Fruit fly (Drosophila melanogaster): Measurements from ENCODE around the gene Scamp.

The Scamp gene

dm6 chrX:15475367-15475789 is 25.7 kb upstream of the Scamp start, which contains the start of gene mh:
TSS of gene mh (minus strand) at chrX:15475400.
- TF ChIP-seq bab1 (GFP tag; optimal IDR thresholded peaks at IDR 0.05) (peak; percentile 8), CG33017 (tag; optimal IDR thresholded peaks at IDR 0.05) (no peak)

dm6 chrX:15471904-15472303 is 22.2 kb upstream of the Scamp start, which contains the start of the genes Grip128 and Alg14:
TSS of gene Grip128 (minus strand) at chrX:15472119.
TSS of gene Alg14 (plus strand) at chrX:15472164.
- TF ChIP-seq bab1 (GFP tag; optimal IDR thresholded peaks at IDR 0.05) (no peak), pad (GFP tag; optimal IDR thresholded peaks at IDR 0.05) (no peak)

- no peak for TF ChIP-seq Crg-1 (GFP tag; optimal IDR thresholded peaks at IDR 0.05)
- no peak for TF ChIP-seq CG7101 (tag; optimal IDR thresholded peaks at IDR 0.05)
- TF ChIP-seq CG1620 (GFP tag; optimal IDR thresholded peaks at IDR 0.05): no peak
- TF ChIP-seq bab1 (GFP tag; optimal IDR thresholded peaks at IDR 0.05): no peak
- TF ChIP-seq CG12768 (GFP tag; optimal IDR thresholded peaks at IDR 0.05): no peak
- no peak for TF ChIP-seq CG7045 (GFP tag; optimal IDR thresholded peaks at IDR 0.05)
- no peak for TF ChIP-seq CG5204 (GFP tag; optimal IDR thresholded peaks at IDR 0.05)
- no peak for TF ChIP-seq CG14711 (tag; optimal IDR thresholded peaks at IDR 0.05)
These were observed 17.8 kb upstream of the Scamp start, which contains the start of the genes CG15642 and CG15641 for dm6 chrX:15467402-15467941. TSS of gene CG15642 (minus strand) at chrX:15467757. TSS of gene CG15641 (plus strand) at chrX:15467891.

dm6 chrX:15465410-15465809 is 15.7 kb upstream of the Scamp start:
- TF ChIP-seq pad (GFP tag; optimal IDR thresholded peaks at IDR 0.05): peak; percentile 97
- peak; percentile 15 for TF ChIP-seq Mnt (GFP tag; optimal IDR thresholded peaks at IDR 0.05)
- TF ChIP-seq cic (GFP tag; optimal IDR thresholded peaks at IDR 0.05): peak; percentile 26
- no peak for TF ChIP-seq Crg-1 (GFP tag; optimal IDR thresholded peaks at IDR 0.05)
- no peak for TF ChIP-seq CG12768 (GFP tag; optimal IDR thresholded peaks at IDR 0.05)

dm6 chrX:15464531-15464930 is 14.8 kb upstream of the Scamp start:
- no peak for TF ChIP-seq cnc (optimal IDR thresholded peaks at IDR 0.05)
- TF ChIP-seq cic (GFP tag; optimal IDR thresholded peaks at IDR 0.05): peak; percentile 5
- no peak for TF ChIP-seq CG33017 (tag; optimal IDR thresholded peaks at IDR 0.05)

dm6 chrX:15462436-15462857 is 12.8 kb upstream of the Scamp start, which contains the start of the genes shtd, CG6294 and CG6299:
TSS of gene shtd (minus strand) at chrX:15462441.
TSS of gene CG6294 (plus strand) at chrX:15462722.
TSS of gene CG6299 (plus strand) at chrX:15462722.
- TF ChIP-seq CG14711 (tag; optimal IDR thresholded peaks at IDR 0.05): peak; percentile 24
- TF ChIP-seq Hr96 (GFP tag; optimal IDR thresholded peaks at IDR 0.05): no peak
- no peak for TF ChIP-seq tj (GFP tag; optimal IDR thresholded peaks at IDR 0.05)
- TF ChIP-seq Crg-1 (GFP tag; optimal IDR thresholded peaks at IDR 0.05): no peak
- TF ChIP-seq CG7045 (GFP tag; optimal IDR thresholded peaks at IDR 0.05): no peak
- TF ChIP-seq CG33017 (tag; optimal IDR thresholded peaks at IDR 0.05): no peak
- TF ChIP-seq CG11617 (GFP tag; optimal IDR thresholded peaks at IDR 0.05): no peak
- TF ChIP-seq Mnt (GFP tag; optimal IDR thresholded peaks at IDR 0.05): peak; percentile 19
- TF ChIP-seq cnc (optimal IDR thresholded peaks at IDR 0.05): no peak
- no peak for TF ChIP-seq cic (GFP tag; optimal IDR thresholded peaks at IDR 0.05)
- no peak for TF ChIP-seq Clk (GFP tag; optimal IDR thresholded peaks at IDR 0.05)
- no peak for TF ChIP-seq pad (GFP tag; optimal IDR thresholded peaks at IDR 0.05)
- TF ChIP-seq CG1620 (GFP tag; optimal IDR thresholded peaks at IDR 0.05): peak; percentile 36
- TF ChIP-seq bab1 (GFP tag; optimal IDR thresholded peaks at IDR 0.05): peak; percentile 48

dm6 chrX:15453121-15453520 is 3.4 kb upstream of the Scamp start, which contains the start of gene CG11655:
TSS of gene CG11655 (plus strand) at chrX:15453471.
- TF ChIP-seq Crg-1 (GFP tag; optimal IDR thresholded peaks at IDR 0.05) (no peak), CG12768 (GFP tag; optimal IDR thresholded peaks at IDR 0.05) (no peak), CG5204 (GFP tag; optimal IDR thresholded peaks at IDR 0.05) (no peak), toe (GFP tag; optimal IDR thresholded peaks at IDR 0.05) (peak; percentile 2), Mnt (GFP tag; optimal IDR thresholded peaks at IDR 0.05) (peak; percentile 81), ovo (GFP tag; optimal IDR thresholded peaks at IDR 0.05) (peak; percentile 95), pad (GFP tag; optimal IDR thresholded peaks at IDR 0.05) (peak; percentile 61), CG7101 (tag; optimal IDR thresholded peaks at IDR 0.05) (peak; percentile 67), CG1620 (GFP tag; optimal IDR thresholded peaks at IDR 0.05) (peak; percentile 1), bab1 (GFP tag; optimal IDR thresholded peaks at IDR 0.05) (peak; percentile 67), Clk (GFP tag; optimal IDR thresholded peaks at IDR 0.05) (no peak), Hr96 (GFP tag; optimal IDR thresholded peaks at IDR 0.05) (peak; percentile 21), CG11617 (GFP tag; optimal IDR thresholded peaks at IDR 0.05) (peak; percentile 71), tj (GFP tag; optimal IDR thresholded peaks at IDR 0.05) (peak; percentile 59), CG7045 (GFP tag; optimal IDR thresholded peaks at IDR 0.05) (peak; percentile 15), CG14711 (tag; optimal IDR thresholded peaks at IDR 0.05) (peak; percentile 43), cnc (optimal IDR thresholded peaks at IDR 0.05) (no peak), CG33017 (tag; optimal IDR thresholded peaks at IDR 0.05) (peak; percentile 2), kay (GFP tag; ENCODE audit: borderline replicate concordance) (no peak), cic (GFP tag; optimal IDR thresholded peaks at IDR 0.05) (peak; percentile 54)

Data from whole organism, adult.